Worm (Caenorhabditis elegans) whole organism, young adult: ENCODE results near the gene dph-2.

Experiments
- ZK185.1 ChIP-seq: sonication (generic microtip); optimal IDR thresholded peaks from 2 replicates; lab custom pipeline; 2016; ENCODE audit warnings: mild to moderate bottlenecking, missing genetic modification characterization, missing compliant biosample characterization; ENCODE audit not compliant: poor library complexity, severe bottlenecking
- ama-1 ChIP-seq, 3 experiments: fragments of 150-350 bp in 1 of 3; sonication (generic microtip) in 2 of 3; optimal IDR thresholded peaks; 2 replicates each; lab custom pipeline; 2014 to 2018; ENCODE audit warnings: missing biosample characterization in 2 of 3, missing genetic modification characterization in 2 of 3, missing genetic modification reagents in 2 of 3
- lir-1 ChIP-seq: fragments of 200-800 bp; sonication (Bioruptor generic); conservative IDR thresholded peaks from 2 replicates; pipeline ENCODE4 v1.3.6; 2022; ENCODE audit warnings: missing genetic modification reagents, missing genetic modification characterization, missing compliant biosample characterization
- nhr-120 ChIP-seq: fragments of 200-800 bp; sonication (Bioruptor generic); IDR thresholded peaks from 2 replicates; pipeline ENCODE4 v1.3.6; 2022; ENCODE audit warnings: missing genetic modification characterization, missing compliant biosample characterization
- rpc-1 ChIP-seq, 2 experiments: fragments of 150-350 bp in 1 of 2; sonication (generic microtip) in 1 of 2; optimal IDR thresholded peaks; 2 replicates each; lab custom pipeline; 2014 to 2018; ENCODE audit warnings: missing biosample characterization in 1 of 2, missing genetic modification characterization in 1 of 2, missing genetic modification reagents in 1 of 2, missing genotype in 1 of 2

ce11 chrII:10661448-10662064, 52.5 kb downstream of the dph-2 start:
- no peak for TF ChIP-seq rpc-1 (optimal IDR thresholded peaks at IDR 0.05; lab: Kevin White, UChicago)
- no peak for TF ChIP-seq rpc-1 (tag; optimal IDR thresholded peaks at IDR 0.05; lab: Kevin White, UChicago)
- TF ChIP-seq ZK185.1, result no peak
- no peak for TF ChIP-seq lir-1
- TF ChIP-seq nhr-120 (GFP tag; lab: Robert Waterston, UW), result no peak
- TF ChIP-seq ama-1 (optimal IDR thresholded peaks at IDR 0.05; lab: Kevin White, UChicago), result no peak
- TF ChIP-seq ama-1 (GFP tag; optimal IDR thresholded peaks at IDR 0.05; lab: Kevin White, UChicago), result no peak
